Worm (Caenorhabditis elegans) whole organism, young adult: ENCODE data around the gene F14D2.15.

Experiments used
- B0261.1 ChIP-seq: sonication (generic microtip); optimal IDR thresholded peaks from 2 replicates; lab custom pipeline; 2016; ENCODE audit warnings: mild to moderate bottlenecking, missing genetic modification characterization, moderate library complexity, missing compliant biosample characterization
- D2030.7 ChIP-seq: fragments of 200-800 bp; sonication (Bioruptor generic); IDR thresholded peaks from 2 replicates; pipeline ENCODE4 v1.3.6; 2022; ENCODE audit warnings: missing genetic modification reagents, missing genetic modification characterization, missing compliant biosample characterization
- F10E7.11 ChIP-seq: sonication (generic microtip); optimal IDR thresholded peaks from 2 replicates; lab custom pipeline; 2017; ENCODE audit warnings: mild to moderate bottlenecking, missing genetic modification characterization, moderate library complexity, missing compliant biosample characterization
- F49E8.2 ChIP-seq: sonication (generic microtip); optimal IDR thresholded peaks from 3 replicates; lab custom pipeline; 2017; ENCODE audit warnings: missing genetic modification characterization, mild to moderate bottlenecking, missing compliant biosample characterization, antibody characterized with exemption, moderate library complexity; ENCODE audit not compliant: insufficient read depth
- F55B11.4 ChIP-seq: sonication (generic microtip); optimal IDR thresholded peaks from 2 replicates; lab custom pipeline; 2016; ENCODE audit warnings: missing compliant biosample characterization, missing genetic modification characterization, borderline replicate concordance; ENCODE audit not compliant: insufficient read depth
- K12H6.12 ChIP-seq: fragments of 200-800 bp; sonication (Bioruptor generic); optimal IDR thresholded peaks from 2 replicates; lab custom pipeline; 2018; ENCODE audit warnings: mild to moderate bottlenecking, missing genetic modification characterization, missing compliant biosample characterization
- Y53G8AR.9 ChIP-seq: fragments of 200-800 bp; sonication (Bioruptor generic); conservative IDR thresholded peaks from 2 replicates; pipeline ENCODE4 v1.3.6; 2022; ENCODE audit warnings: missing genetic modification reagents, missing genetic modification characterization, missing compliant biosample characterization
- Y95B8A.8 ChIP-seq: fragments of 200-800 bp; sonication (Bioruptor generic); IDR thresholded peaks from 2 replicates; pipeline ENCODE4 v1.3.6; 2022; ENCODE audit warnings: missing genetic modification reagents, missing genetic modification characterization, missing compliant biosample characterization
- ZK185.1 ChIP-seq: sonication (generic microtip); optimal IDR thresholded peaks from 2 replicates; lab custom pipeline; 2016; ENCODE audit warnings: mild to moderate bottlenecking, missing genetic modification characterization, missing compliant biosample characterization; ENCODE audit not compliant: poor library complexity, severe bottlenecking
- akir-1 ChIP-seq: fragments of 200-800 bp; sonication (Bioruptor generic); optimal IDR thresholded peaks from 2 replicates; lab custom pipeline; 2018; ENCODE audit warnings: mild to moderate bottlenecking, missing genetic modification characterization, moderate library complexity, missing compliant biosample characterization
- ama-1 ChIP-seq, 3 experiments: fragments of 150-350 bp in 1 of 3; sonication (generic microtip) in 2 of 3; optimal IDR thresholded peaks; 2 replicates each; lab custom pipeline; 2014 to 2018; ENCODE audit warnings: missing biosample characterization in 2 of 3, missing genetic modification characterization in 2 of 3, missing genetic modification reagents in 2 of 3
- athp-1 ChIP-seq: sonication (generic microtip); optimal IDR thresholded peaks from 2 replicates; lab custom pipeline; 2017; ENCODE audit warnings: mild to moderate bottlenecking, missing genetic modification characterization, missing compliant biosample characterization
- attf-5 ChIP-seq: fragments of 200-800 bp; sonication (Bioruptor generic); optimal IDR thresholded peaks from 2 replicates; lab custom pipeline; 2018; ENCODE audit warnings: mild to moderate bottlenecking, missing genetic modification characterization, missing compliant biosample characterization
- attf-6 ChIP-seq: fragments of 200-800 bp; sonication (Bioruptor generic); IDR thresholded peaks from 2 replicates; pipeline ENCODE4 v1.3.6; 2022; ENCODE audit warnings: missing genetic modification reagents, missing genetic modification characterization, missing compliant biosample characterization
- ceh-58 ChIP-seq: fragments of 200-800 bp; sonication (Bioruptor generic); IDR thresholded peaks from 2 replicates; pipeline ENCODE4 v1.3.6; 2022; ENCODE audit warnings: missing genetic modification characterization, missing compliant biosample characterization
- ceh-79 ChIP-seq: sonication (generic microtip); optimal IDR thresholded peaks from 2 replicates; lab custom pipeline; 2017; ENCODE audit warnings: mild to moderate bottlenecking, missing genetic modification characterization, missing compliant biosample characterization
- ceh-91 ChIP-seq: fragments of 200-800 bp; sonication (Bioruptor generic); IDR thresholded peaks from 2 replicates; pipeline ENCODE4 v1.3.6; 2022; ENCODE audit warnings: missing genetic modification reagents, missing genetic modification characterization, missing compliant biosample characterization
- dox-1 ChIP-seq: fragments of 200-800 bp; sonication (Bioruptor generic); IDR thresholded peaks from 2 replicates; pipeline ENCODE4 v1.3.6; 2022; ENCODE audit warnings: missing genetic modification reagents, missing genetic modification characterization, missing compliant biosample characterization
- dpl-1 ChIP-seq: fragments of 150-350 bp; optimal IDR thresholded peaks from 2 replicates; lab custom pipeline; 2014; ENCODE audit warnings: missing biosample characterization, missing genetic modification reagents, missing genetic modification characterization
- egl-18 ChIP-seq: fragments of 200-800 bp; sonication (Bioruptor generic); IDR thresholded peaks from 2 replicates; pipeline ENCODE4 v1.3.6; 2022; ENCODE audit warnings: missing genetic modification reagents, missing genetic modification characterization, missing compliant biosample characterization
- egl-44 ChIP-seq: fragments of 200-800 bp; sonication (Bioruptor generic); IDR thresholded peaks from 2 replicates; pipeline ENCODE4 v1.3.6; 2022; ENCODE audit warnings: missing genetic modification reagents, missing genetic modification characterization, missing compliant biosample characterization
- egrh-3 ChIP-seq: fragments of 200-800 bp; sonication (Bioruptor generic); IDR thresholded peaks from 2 replicates; pipeline ENCODE4 v1.3.6; 2022; ENCODE audit warnings: missing genetic modification reagents, missing genetic modification characterization, missing compliant biosample characterization
- gei-17 ChIP-seq: fragments of 200-800 bp; sonication (Bioruptor generic); optimal IDR thresholded peaks from 2 replicates; lab custom pipeline; 2018; ENCODE audit warnings: mild to moderate bottlenecking, missing genetic modification characterization, missing compliant biosample characterization
- hmg-1.2 ChIP-seq: fragments of 200-800 bp; sonication (Bioruptor generic); IDR thresholded peaks from 2 replicates; pipeline ENCODE4 v1.3.6; 2022; ENCODE audit warnings: missing genetic modification reagents, missing genetic modification characterization, missing compliant biosample characterization
- lin-26 ChIP-seq: fragments of 200-800 bp; sonication (Bioruptor generic); IDR thresholded peaks from 2 replicates; pipeline ENCODE4 v1.3.6; 2022; ENCODE audit warnings: missing genetic modification reagents, missing genetic modification characterization, missing compliant biosample characterization
- lin-40 ChIP-seq: sonication (generic microtip); optimal IDR thresholded peaks from 2 replicates; lab custom pipeline; 2016; ENCODE audit warnings: missing genetic modification characterization, mild to moderate bottlenecking, missing compliant biosample characterization, missing genotype, missing genetic modification reagents
- mcd-1 ChIP-seq: fragments of 200-800 bp; sonication (Bioruptor generic); IDR thresholded peaks from 2 replicates; pipeline ENCODE4 v1.3.6; 2022; ENCODE audit warnings: missing genetic modification reagents, missing genetic modification characterization, missing compliant biosample characterization
- mel-28 ChIP-seq: sonication (generic microtip); optimal IDR thresholded peaks from 2 replicates; lab custom pipeline; 2016; ENCODE audit warnings: borderline replicate concordance, mild to moderate bottlenecking, missing genetic modification characterization, missing compliant biosample characterization
- mes-4 ChIP-seq: sonication (generic microtip); optimal IDR thresholded peaks from 2 replicates; lab custom pipeline; 2016; ENCODE audit warnings: missing genotype, missing genetic modification characterization, missing compliant biosample characterization
- rcor-1 ChIP-seq: fragments of 200-800 bp; sonication (Bioruptor generic); IDR thresholded peaks from 2 replicates; pipeline ENCODE4 v1.3.6; 2022; ENCODE audit warnings: missing genetic modification reagents, missing genetic modification characterization, missing compliant biosample characterization
- sdz-38 ChIP-seq: sonication (generic microtip); optimal IDR thresholded peaks from 2 replicates; lab custom pipeline; 2016; ENCODE audit warnings: missing genotype, missing genetic modification characterization, missing compliant biosample characterization
- sea-2 ChIP-seq: fragments of 200-800 bp; sonication (Bioruptor generic); IDR thresholded peaks from 2 replicates; pipeline ENCODE4 v1.3.6; 2022; ENCODE audit warnings: missing genetic modification characterization, missing compliant biosample characterization
- snpc-1.3 ChIP-seq: sonication (generic microtip); optimal IDR thresholded peaks from 2 replicates; lab custom pipeline; 2017; ENCODE audit warnings: missing genetic modification characterization, mild to moderate bottlenecking, missing compliant biosample characterization, antibody characterized with exemption, moderate library complexity, missing genotype, missing genetic modification reagents; ENCODE audit not compliant: insufficient read depth
- somi-1 ChIP-seq: fragments of 200-800 bp; sonication (Bioruptor generic); optimal IDR thresholded peaks from 2 replicates; lab custom pipeline; 2018; ENCODE audit warnings: mild to moderate bottlenecking, missing genetic modification characterization, missing compliant biosample characterization
- sptf-2 ChIP-seq: fragments of 200-800 bp; sonication (Bioruptor generic); optimal IDR thresholded peaks from 2 replicates; lab custom pipeline; 2018; ENCODE audit warnings: mild to moderate bottlenecking, missing genetic modification characterization, missing compliant biosample characterization
- tbx-9 ChIP-seq: sonication (generic microtip); optimal IDR thresholded peaks from 2 replicates; lab custom pipeline; 2016; ENCODE audit warnings: borderline replicate concordance, missing genetic modification characterization, inconsistent platforms, missing compliant biosample characterization
- tlf-1 ChIP-seq: fragments of 200-800 bp; sonication (Bioruptor generic); optimal IDR thresholded peaks from 2 replicates; lab custom pipeline; 2018; ENCODE audit warnings: mild to moderate bottlenecking, missing genetic modification characterization, missing compliant biosample characterization
- xnd-1 ChIP-seq: sonication (generic microtip); optimal IDR thresholded peaks from 2 replicates; lab custom pipeline; 2016; ENCODE audit warnings: missing genotype, missing genetic modification reagents, missing genetic modification characterization, missing compliant biosample characterization
- zfh-2 ChIP-seq: fragments of 200-800 bp; sonication (Bioruptor generic); conservative IDR thresholded peaks from 2 replicates; pipeline ENCODE4 v1.3.6; 2022; ENCODE audit warnings: missing genetic modification reagents, missing genetic modification characterization, missing compliant biosample characterization
- ztf-25 ChIP-seq: fragments of 200-800 bp; sonication (Bioruptor generic); IDR thresholded peaks from 2 replicates; pipeline ENCODE4 v1.3.6; 2022; ENCODE audit warnings: missing genetic modification reagents, missing genetic modification characterization, missing compliant biosample characterization
- ztf-28 ChIP-seq: fragments of 200-800 bp; sonication (Bioruptor generic); IDR thresholded peaks from 2 replicates; pipeline ENCODE4 v1.3.6; 2022; ENCODE audit warnings: missing genetic modification reagents, missing genetic modification characterization, missing compliant biosample characterization
- ztf-3 ChIP-seq: fragments of 200-800 bp; sonication (Bioruptor generic); optimal IDR thresholded peaks from 2 replicates; lab custom pipeline; 2018; ENCODE audit warnings: mild to moderate bottlenecking, missing genetic modification characterization, missing compliant biosample characterization

F14D2.15 gene

DNA sequence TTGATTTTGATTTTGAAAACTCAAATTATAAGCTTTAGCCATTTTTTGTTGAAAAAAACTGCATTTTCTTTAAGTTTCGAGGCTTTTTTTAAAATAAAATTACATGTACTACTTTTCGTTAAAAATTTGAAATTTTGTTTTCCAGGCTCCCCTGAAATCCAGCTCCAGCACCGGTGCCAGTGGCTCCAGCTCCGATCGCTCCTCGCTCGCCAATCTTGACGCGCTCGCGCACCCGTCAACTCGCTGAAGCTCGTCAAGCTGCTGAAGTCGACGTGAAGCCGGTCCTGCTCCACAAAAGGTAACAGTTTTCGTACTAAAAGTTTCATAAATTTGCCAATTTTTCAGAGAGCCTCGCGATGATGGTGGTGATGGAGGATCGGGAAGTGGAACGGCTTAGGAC lies 2.8 kb downstream of the F14D2.15 start:
- TF ChIP-seq B0261.1 (tag; lab: Kevin White, UChicago) (no peak), ceh-79 (no peak), attf-5 (GFP tag; lab: Kevin White, UChicago) (no peak), F55B11.4 (no peak), akir-1 (no peak), ztf-3 (GFP tag; lab: Kevin White, UChicago) (no peak), zfh-2 (peak; percentile 72), K12H6.12 (tag; lab: Kevin White, UChicago) (no peak), egrh-3 (peak; percentile 73), snpc-1.3 (tag; lab: Kevin White, UChicago) (no peak), Y95B8A.8 (GFP tag; lab: Robert Waterston, UW) (0 out of 2 replicates have a peak, but pooled peaks have one; percentile 18), dpl-1 (no peak), athp-1 (tag; lab: Kevin White, UChicago) (no peak), hmg-1.2 (GFP tag; lab: Robert Waterston, UW) (no peak), mel-28 (tag; lab: Kevin White, UChicago) (no peak), ceh-91 (GFP tag; lab: Robert Waterston, UW) (no peak), dox-1 (GFP tag; lab: Robert Waterston, UW) (no peak), sdz-38 (tag; lab: Kevin White, UChicago) (no peak), egl-18 (GFP tag; lab: Robert Waterston, UW) (no peak), sea-2 (GFP tag; lab: Robert Waterston, UW) (no peak)
- TF ChIP-seq, all 124 proteins: peak for 3

DNA sequence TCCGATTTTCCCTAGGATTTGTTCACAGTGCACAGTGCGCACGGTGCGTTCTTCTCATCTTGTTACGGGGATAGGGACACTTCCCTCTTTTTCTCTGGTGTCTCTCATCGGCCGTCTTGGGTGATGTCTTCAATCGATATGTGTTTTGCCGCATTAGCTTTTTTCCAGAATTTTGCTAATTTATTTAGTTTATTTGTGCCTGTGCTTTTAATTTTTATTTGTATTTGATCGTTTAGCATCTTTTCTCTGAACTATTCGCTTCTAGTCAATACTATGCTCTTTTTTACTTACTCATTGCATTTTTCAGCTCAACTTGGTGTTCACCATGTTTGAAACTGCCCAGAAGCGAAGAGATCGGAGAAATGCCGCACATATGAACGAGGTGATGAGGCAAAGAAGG lies 3.4 kb downstream of the F14D2.15 start, which contains the start of gene F14D2.5:
TSS of gene F14D2.5 (plus strand) at position 301 of the 400 bp plus-strand sequence.
- TF ChIP-seq akir-1 (no peak), egrh-3 (no peak), snpc-1.3 (tag; lab: Kevin White, UChicago) (no peak), ceh-58 (GFP tag; lab: Robert Waterston, UW) (no peak), D2030.7 (GFP tag; lab: Robert Waterston, UW) (no peak), ztf-25 (GFP tag; lab: Robert Waterston, UW) (no peak), gei-17 (no peak), zfh-2 (no peak), mes-4 (tag; lab: Kevin White, UChicago) (no peak), F49E8.2 (tag; lab: Kevin White, UChicago) (no peak), F10E7.11 (tag; lab: Kevin White, UChicago) (no peak), ztf-3 (GFP tag; lab: Kevin White, UChicago) (no peak), egl-44 (no peak), sea-2 (GFP tag; lab: Robert Waterston, UW) (no peak), rcor-1 (GFP tag; lab: Robert Waterston, UW) (no peak), sptf-2 (no peak), ama-1 (optimal IDR thresholded peaks at IDR 0.05; lab: Kevin White, UChicago) (no peak), ama-1 (GFP tag; optimal IDR thresholded peaks at IDR 0.05; lab: Kevin White, UChicago) (no peak)

DNA sequence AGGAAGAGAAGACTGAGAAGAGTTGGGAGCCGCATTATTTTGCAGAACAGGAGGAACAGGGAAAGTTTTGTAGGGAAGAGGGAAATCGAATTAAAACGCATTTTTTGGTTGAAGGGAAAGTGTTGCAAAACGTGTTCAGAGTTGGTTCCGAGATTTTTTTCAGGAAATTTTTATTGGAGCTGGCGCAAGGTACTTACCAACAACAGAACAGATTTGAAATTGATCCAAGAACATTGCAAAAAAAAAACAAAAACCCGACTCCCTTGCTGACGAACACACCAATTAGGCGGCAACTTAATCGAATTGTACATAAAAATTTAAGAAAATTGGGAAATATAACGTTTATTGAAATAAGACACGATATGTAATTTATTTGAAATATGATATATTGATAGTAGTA lies 5.1 kb downstream of the F14D2.15 start, which contains the start of gene F14D2.7:
TSS of gene F14D2.7 (minus strand) at position 101 of the 400 bp plus-strand sequence.
- TF ChIP-seq ZK185.1 (tag; lab: Kevin White, UChicago): no peak
- TF ChIP-seq tlf-1 (GFP tag; lab: Kevin White, UChicago): no peak
- no peak for TF ChIP-seq Y53G8AR.9 (GFP tag; lab: Robert Waterston, UW)
- no peak for TF ChIP-seq Y95B8A.8 (GFP tag; lab: Robert Waterston, UW)
- no peak for TF ChIP-seq xnd-1 (tag; lab: Kevin White, UChicago)
- no peak for TF ChIP-seq tbx-9 (tag; lab: Kevin White, UChicago)
- no peak for TF ChIP-seq attf-6
- no peak for TF ChIP-seq ztf-28 (GFP tag; lab: Robert Waterston, UW)
- no peak for TF ChIP-seq lin-40
- no peak for TF ChIP-seq lin-26
- TF ChIP-seq mcd-1: no peak
- TF ChIP-seq somi-1 (GFP tag; lab: Kevin White, UChicago): no peak
